Fruit fly (Drosophila melanogaster): ENCODE results near the gene mRpL1.

- TF ChIP-seq sage (GFP tag; optimal IDR thresholded peaks at IDR 0.05) (no peak), usp (GFP tag; optimal IDR thresholded peaks at IDR 0.05) (no peak), foxo (GFP tag; optimal IDR thresholded peaks at IDR 0.05) (no peak), woc (GFP tag; optimal IDR thresholded peaks at IDR 0.05) (no peak), Sp1 (GFP tag; optimal IDR thresholded peaks at IDR 0.05) (no peak), sv (GFP tag; optimal IDR thresholded peaks at IDR 0.05) (no peak), rgr (GFP tag; optimal IDR thresholded peaks at IDR 0.05) (no peak), Myc (optimal IDR thresholded peaks at IDR 0.05) (no peak), psq (GFP tag; optimal IDR thresholded peaks at IDR 0.05) (no peak), CG9705 (GFP tag; optimal IDR thresholded peaks at IDR 0.05) (no peak), dsf (GFP tag; optimal IDR thresholded peaks at IDR 0.05; ENCODE audit: borderline replicate concordance) (no peak)
These were observed 20.2 kb downstream of the mRpL1 start, which contains the start of gene Or85a for dm6 chr3R:8321447-8321846.
